Worm (Caenorhabditis elegans): ENCODE data around the gene K06H6.4.

ce11 chrV:585472-585871, 6.4 kb downstream of the K06H6.4 start, which contains the start of gene K06H6.2:
- TF ChIP-seq lin-15B (tag; optimal IDR thresholded peaks at IDR 0.05) (no peak), elt-3 (tag; optimal IDR thresholded peaks at IDR 0.05) (no peak), ama-1 (optimal IDR thresholded peaks at IDR 0.05) (no peak), unc-39 (tag; optimal IDR thresholded peaks at IDR 0.05) (no peak), nhr-25 (tag; optimal IDR thresholded peaks at IDR 0.05) (no peak), ceh-82 (tag; optimal IDR thresholded peaks at IDR 0.05) (no peak), ceh-28 (tag; optimal IDR thresholded peaks at IDR 0.05) (no peak), ceh-16 (tag; optimal IDR thresholded peaks at IDR 0.05) (no peak)

Data from whole organism, L3 larva.